Worm (Caenorhabditis elegans) whole organism, L3 larva: ENCODE measurements around the gene F14H8.8.

ENCODE experiments used
- R02D3.7 ChIP-seq: fragments of 150-350 bp; optimal IDR thresholded peaks from 2 replicates; lab custom pipeline; 2014; ENCODE audit warnings: missing biosample characterization, missing genetic modification characterization
- aly-2 ChIP-seq: fragments of 150-350 bp; optimal IDR thresholded peaks from 2 replicates; lab custom pipeline; 2014; ENCODE audit warnings: missing biosample characterization, missing genetic modification characterization
- ama-1 ChIP-seq: fragments of 150-350 bp; optimal IDR thresholded peaks from 2 replicates; lab custom pipeline; 2018
- ceh-16 ChIP-seq: sonication (generic microtip); optimal IDR thresholded peaks from 2 replicates; lab custom pipeline; 2017; ENCODE audit warnings: missing biosample characterization, missing genetic modification characterization
- ceh-28 ChIP-seq: fragments of 150-350 bp; optimal IDR thresholded peaks from 2 replicates; lab custom pipeline; 2014; ENCODE audit warnings: missing biosample characterization, missing genetic modification reagents, missing genetic modification characterization
- ceh-82 ChIP-seq: fragments of 150-350 bp; optimal IDR thresholded peaks from 2 replicates; lab custom pipeline; 2014; ENCODE audit warnings: missing biosample characterization, missing genetic modification characterization
- ceh-9 ChIP-seq: sonication (generic microtip); optimal IDR thresholded peaks from 2 replicates; lab custom pipeline; 2018; ENCODE audit warnings: missing biosample characterization, missing genetic modification characterization
- daf-12 ChIP-seq: fragments of 150-350 bp; optimal IDR thresholded peaks from 2 replicates; lab custom pipeline; 2014; ENCODE audit warnings: missing biosample characterization, missing genetic modification reagents, missing genetic modification characterization
- egl-27 ChIP-seq: sonication (generic microtip); optimal IDR thresholded peaks from 4 replicates; lab custom pipeline; 2017; ENCODE audit warnings: missing biosample characterization, missing genetic modification reagents, missing genetic modification characterization
- egl-5 ChIP-seq: fragments of 150-350 bp; optimal IDR thresholded peaks from 2 replicates; lab custom pipeline; 2017; ENCODE audit warnings: missing biosample characterization, missing genetic modification reagents, missing genetic modification characterization, inconsistent platforms
- elt-1 ChIP-seq: fragments of 150-350 bp; optimal IDR thresholded peaks from 2 replicates; lab custom pipeline; 2014; ENCODE audit warnings: missing biosample characterization, missing genetic modification characterization
- elt-2 ChIP-seq: sonication (generic microtip); optimal IDR thresholded peaks from 2 replicates; lab custom pipeline; 2016; ENCODE audit warnings: missing genetic modification reagents, mild to moderate bottlenecking, missing genetic modification characterization, missing compliant biosample characterization
- eor-1 ChIP-seq, 2 experiments: fragments of 150-350 bp; optimal IDR thresholded peaks; 2 replicates each; lab custom pipeline; 2014 to 2018; ENCODE audit warnings: missing biosample characterization in 2 of 2, missing genetic modification characterization in 2 of 2
- fkh-10 ChIP-seq: sonication (generic microtip); optimal IDR thresholded peaks from 2 replicates; lab custom pipeline; 2017; ENCODE audit warnings: missing biosample characterization, missing genetic modification reagents, missing genetic modification characterization
- fos-1 ChIP-seq: fragments of 150-350 bp; optimal IDR thresholded peaks from 2 replicates; lab custom pipeline; 2014; ENCODE audit warnings: missing biosample characterization, missing genetic modification characterization
- hmg-11 ChIP-seq: sonication (generic microtip); optimal IDR thresholded peaks from 2 replicates; lab custom pipeline; 2016; ENCODE audit warnings: missing genetic modification characterization, missing compliant biosample characterization
- jun-1 ChIP-seq: fragments of 150-350 bp; optimal IDR thresholded peaks from 2 replicates; lab custom pipeline; 2014; ENCODE audit warnings: missing biosample characterization, missing genetic modification reagents, missing genetic modification characterization
- lin-15B ChIP-seq: fragments of 150-350 bp; optimal IDR thresholded peaks from 2 replicates; lab custom pipeline; 2014; ENCODE audit warnings: missing biosample characterization, missing genetic modification characterization
- lin-39 ChIP-seq: fragments of 150-350 bp; optimal IDR thresholded peaks from 2 replicates; lab custom pipeline; 2018; ENCODE audit warnings: missing biosample characterization, missing genetic modification reagents, missing genetic modification characterization
- mdl-1 ChIP-seq: fragments of 150-350 bp; optimal IDR thresholded peaks from 2 replicates; lab custom pipeline; 2014; ENCODE audit warnings: missing biosample characterization, missing genetic modification characterization
- nfya-1 ChIP-seq: sonication (generic microtip); optimal IDR thresholded peaks from 2 replicates; lab custom pipeline; 2017; ENCODE audit warnings: missing genetic modification characterization, mild to moderate bottlenecking, missing compliant biosample characterization, antibody characterized with exemption, moderate library complexity; ENCODE audit not compliant: insufficient read depth
- nhr-11 ChIP-seq: fragments of 150-350 bp; optimal IDR thresholded peaks from 2 replicates; lab custom pipeline; 2014; ENCODE audit warnings: missing biosample characterization, missing genetic modification characterization
- nhr-12 ChIP-seq: fragments of 150-350 bp; optimal IDR thresholded peaks from 2 replicates; lab custom pipeline; 2014; ENCODE audit warnings: missing biosample characterization, missing genetic modification characterization
- nhr-237 ChIP-seq: fragments of 150-350 bp; optimal IDR thresholded peaks from 2 replicates; lab custom pipeline; 2014; ENCODE audit warnings: missing biosample characterization, missing genetic modification characterization
- nhr-25 ChIP-seq: sonication (generic microtip); optimal IDR thresholded peaks from 2 replicates; lab custom pipeline; 2017; ENCODE audit warnings: missing biosample characterization, missing genetic modification characterization
- nhr-28 ChIP-seq: fragments of 150-350 bp; optimal IDR thresholded peaks from 2 replicates; lab custom pipeline; 2014; ENCODE audit warnings: missing biosample characterization, missing genetic modification characterization
- nhr-67 ChIP-seq: fragments of 150-350 bp; optimal IDR thresholded peaks from 2 replicates; lab custom pipeline; 2014; ENCODE audit warnings: missing biosample characterization, missing genetic modification characterization
- nhr-76 ChIP-seq: fragments of 150-350 bp; sonication (generic microtip); optimal IDR thresholded peaks from 5 replicates; lab custom pipeline; 2014; ENCODE audit warnings: missing biosample characterization, missing genetic modification characterization
- pha-4 ChIP-seq: fragments of 150-350 bp; optimal IDR thresholded peaks from 2 replicates; lab custom pipeline; 2014; ENCODE audit warnings: missing biosample characterization, missing genetic modification reagents, missing genetic modification characterization
- sea-2 ChIP-seq: fragments of 150-350 bp; sonication (generic microtip); optimal IDR thresholded peaks from 4 replicates; lab custom pipeline; 2014; ENCODE audit warnings: missing biosample characterization, missing genetic modification reagents, missing genetic modification characterization
- skn-1 ChIP-seq: fragments of 150-350 bp; optimal IDR thresholded peaks from 2 replicates; lab custom pipeline; 2014; ENCODE audit warnings: missing biosample characterization, missing genetic modification characterization
- snpc-4 ChIP-seq: fragments of 150-350 bp; optimal IDR thresholded peaks from 2 replicates; lab custom pipeline; 2014; ENCODE audit warnings: missing biosample characterization, missing genetic modification characterization
- tbx-2 ChIP-seq: sonication (generic microtip); optimal IDR thresholded peaks from 2 replicates; lab custom pipeline; 2016; ENCODE audit warnings: mild to moderate bottlenecking, missing genetic modification characterization, missing compliant biosample characterization
- unc-39 ChIP-seq: sonication (generic microtip); optimal IDR thresholded peaks from 4 replicates; lab custom pipeline; 2017; ENCODE audit warnings: missing biosample characterization, missing genetic modification characterization
- unc-62 ChIP-seq: fragments of 150-350 bp; sonication (generic microtip); optimal IDR thresholded peaks from 4 replicates; lab custom pipeline; 2014; ENCODE audit warnings: missing biosample characterization, missing genetic modification reagents, missing genetic modification characterization
- zag-1 ChIP-seq: fragments of 150-350 bp; optimal IDR thresholded peaks from 2 replicates; lab custom pipeline; 2014; ENCODE audit warnings: missing biosample characterization, missing genetic modification characterization
- ztf-11 ChIP-seq: fragments of 150-350 bp; optimal IDR thresholded peaks from 2 replicates; lab custom pipeline; 2014; ENCODE audit warnings: missing biosample characterization, missing genetic modification characterization
- ztf-4 ChIP-seq: fragments of 150-350 bp; optimal IDR thresholded peaks from 2 replicates; lab custom pipeline; 2014; ENCODE audit warnings: missing biosample characterization, missing genetic modification characterization

Gene F14H8.8

DNA sequence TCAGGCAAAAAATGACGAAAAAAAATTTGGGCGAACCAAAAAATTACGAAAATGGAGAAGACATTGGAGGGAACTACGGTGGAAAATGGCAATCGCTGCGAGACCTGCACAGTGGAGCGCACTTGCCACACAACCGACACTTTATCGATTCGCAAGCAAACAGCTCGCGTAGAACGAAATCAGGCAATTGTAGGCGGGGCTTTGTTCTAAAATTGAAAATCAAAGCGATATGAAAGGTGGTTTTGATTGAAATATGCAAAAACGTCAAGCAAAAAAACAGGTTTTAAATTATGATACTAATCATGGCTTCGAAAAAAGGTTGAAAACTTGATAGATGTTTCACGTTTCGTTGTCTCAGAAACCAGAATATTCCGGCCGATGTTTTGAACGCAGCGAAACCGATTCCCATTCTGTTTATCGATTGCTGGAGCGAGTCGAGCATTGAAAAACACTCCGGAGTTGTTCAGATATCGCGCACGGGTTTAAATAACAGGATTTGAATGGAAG is 27.0 kb upstream of the F14H8.8 start, which contains the start of the genes fib-1 and mut-15 (continued):
- TF ChIP-seq ceh-16 (tag; lab: Kevin White, UChicago) (no peak), nhr-12 (tag; lab: Kevin White, UChicago) (no peak), unc-62 (GFP tag; lab: Kevin White, UChicago) (peak; percentile 59), elt-2 (tag; lab: Kevin White, UChicago) (peak; percentile 72), daf-12 (tag; lab: Kevin White, UChicago) (no peak), ceh-28 (tag; lab: Kevin White, UChicago) (peak; percentile 96)

DNA sequence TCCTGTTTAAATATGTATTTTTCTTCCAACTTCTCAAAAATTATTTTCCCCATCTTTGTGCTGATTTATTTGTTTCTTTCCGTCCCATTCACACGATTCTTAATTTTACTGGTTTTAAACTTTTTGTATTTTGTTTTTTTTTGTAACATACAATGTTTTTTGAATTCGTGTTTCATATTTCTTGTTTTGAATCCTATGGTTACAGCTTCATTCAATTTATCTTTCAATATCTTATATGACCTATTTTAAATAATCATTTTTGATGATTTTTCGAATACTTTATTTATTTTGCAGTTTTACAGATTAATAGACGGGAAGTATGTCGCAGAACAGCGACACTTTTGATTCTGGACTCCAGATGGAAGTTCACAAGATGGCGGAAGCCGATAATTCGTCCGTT is 24.5 kb upstream of the F14H8.8 start, which contains the start of gene hrde-2:
Gene hrde-2 (plus strand): TSS at position 301 of the 400 bp plus-strand sequence.
- TF ChIP-seq snpc-4 (tag; lab: Kevin White, UChicago) = no peak
- TF ChIP-seq jun-1 (tag; lab: Kevin White, UChicago) = no peak
- no peak for TF ChIP-seq lin-15B (tag; lab: Kevin White, UChicago)
- no peak for TF ChIP-seq elt-1 (tag; lab: Kevin White, UChicago)
- TF ChIP-seq daf-12 (tag; lab: Kevin White, UChicago) = no peak
- TF ChIP-seq tbx-2 = no peak
- TF ChIP-seq fkh-10 (GFP tag; lab: Kevin White, UChicago) = no peak
- TF ChIP-seq nhr-28 (tag; lab: Kevin White, UChicago) = no peak
- no peak for TF ChIP-seq nhr-11 (tag; lab: Kevin White, UChicago)
- no peak for TF ChIP-seq mdl-1
- TF ChIP-seq egl-5 (tag; lab: Kevin White, UChicago) = no peak
- TF ChIP-seq elt-2 (tag; lab: Kevin White, UChicago) = no peak
- no peak for TF ChIP-seq hmg-11 (tag; lab: Kevin White, UChicago)
- no peak for TF ChIP-seq nhr-67 (tag; lab: Kevin White, UChicago)
- TF ChIP-seq ama-1 (lab: Kevin White, UChicago) = no peak
- no peak for TF ChIP-seq nhr-12 (tag; lab: Kevin White, UChicago)
- no peak for TF ChIP-seq skn-1 (tag; lab: Kevin White, UChicago)
- no peak for TF ChIP-seq nhr-237 (tag; lab: Kevin White, UChicago)
- TF ChIP-seq, all 47 proteins: peak for 0

DNA sequence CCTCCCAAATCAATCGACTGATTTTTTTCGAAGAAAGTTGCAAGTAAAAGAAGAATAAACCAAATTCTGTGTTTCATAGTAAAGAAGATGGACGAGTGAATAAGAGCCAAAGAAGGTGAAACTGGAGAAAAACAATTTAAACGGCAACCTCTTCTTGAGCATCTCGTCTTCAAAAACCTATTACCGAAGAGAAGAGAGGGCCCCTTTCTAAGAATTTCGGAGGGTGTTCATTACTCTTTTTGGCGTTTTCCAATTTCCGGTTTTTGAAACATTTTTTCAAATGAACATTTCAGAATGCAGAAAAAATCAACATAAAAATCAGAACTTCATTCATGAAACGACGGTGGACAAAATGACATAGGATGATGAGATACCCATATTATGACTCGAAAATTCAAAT is 17.7 kb upstream of the F14H8.8 start, which contains the start of gene nmr-2:
Gene nmr-2 (minus strand): TSS at position 101 of the 400 bp plus-strand sequence.
- TF ChIP-seq lin-39 = no peak
- TF ChIP-seq unc-39 (tag; lab: Kevin White, UChicago) = no peak
- no peak for TF ChIP-seq eor-1 (tag; optimal IDR thresholded peaks at IDR 0.05; lab: Kevin White, UChicago)
- no peak for TF ChIP-seq zag-1 (tag; lab: Kevin White, UChicago)
- TF ChIP-seq egl-27 = no peak
- no peak for TF ChIP-seq R02D3.7 (tag; lab: Kevin White, UChicago)
- no peak for TF ChIP-seq nhr-11 (tag; lab: Kevin White, UChicago)
- no peak for TF ChIP-seq sea-2 (GFP tag; lab: Kevin White, UChicago)
- no peak for TF ChIP-seq mdl-1
- TF ChIP-seq pha-4 (tag; lab: Kevin White, UChicago) = no peak
- TF ChIP-seq elt-1 (tag; lab: Kevin White, UChicago) = no peak
- no peak for TF ChIP-seq fos-1 (tag; lab: Kevin White, UChicago)
- no peak for TF ChIP-seq ceh-28 (tag; lab: Kevin White, UChicago)
- no peak for TF ChIP-seq nhr-25 (tag; lab: Kevin White, UChicago)
- TF ChIP-seq ztf-11 (tag; lab: Kevin White, UChicago) = no peak
- TF ChIP-seq tbx-2 = no peak
- TF ChIP-seq nhr-76 (tag; lab: Kevin White, UChicago) = no peak

DNA sequence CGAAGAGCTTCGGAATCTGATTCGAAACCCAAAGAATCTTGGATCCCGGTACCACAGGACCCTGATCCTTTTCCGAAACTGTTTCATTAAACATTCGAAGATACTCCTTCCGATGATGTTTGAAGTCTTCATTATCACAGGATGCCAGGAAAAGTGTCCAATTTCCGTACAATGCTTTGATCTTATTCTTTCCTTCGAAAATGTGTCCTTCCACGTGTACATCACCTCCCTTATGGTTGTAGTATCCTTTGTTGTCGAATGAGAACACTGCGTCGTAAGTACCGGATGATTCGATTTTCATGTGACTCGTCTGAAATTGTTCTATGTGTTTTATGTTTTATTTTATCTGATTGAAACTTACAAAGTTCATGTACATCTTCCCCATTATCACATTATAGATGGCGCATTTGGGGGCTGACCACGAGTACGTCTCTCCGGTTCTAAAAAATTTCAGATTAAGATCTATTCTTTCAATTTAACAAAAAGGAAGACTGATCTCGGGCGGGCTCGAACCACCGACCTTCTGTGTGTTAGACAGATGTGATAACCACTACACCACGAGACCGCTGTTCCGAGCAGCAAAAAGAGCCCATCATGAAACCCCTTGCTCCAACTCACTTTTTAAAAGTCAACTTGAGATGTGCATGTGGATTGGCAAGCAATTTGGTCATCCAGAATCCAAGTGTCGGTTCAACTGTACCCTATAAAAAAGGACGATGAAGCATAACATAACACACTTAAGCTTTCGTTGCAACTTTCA is 16.5 kb upstream of the F14H8.8 start:
- TF ChIP-seq nhr-237 (tag; lab: Kevin White, UChicago) (no peak), aly-2 (tag; lab: Kevin White, UChicago) (no peak), elt-2 (tag; lab: Kevin White, UChicago) (peak; percentile 30), mdl-1 (no peak), ceh-9 (tag; lab: Kevin White, UChicago) (no peak), nhr-12 (tag; lab: Kevin White, UChicago) (no peak), nfya-1 (tag; lab: Kevin White, UChicago) (peak; percentile 10), elt-1 (tag; lab: Kevin White, UChicago) (peak; percentile 49), ceh-82 (tag; lab: Kevin White, UChicago) (no peak), ama-1 (lab: Kevin White, UChicago) (peak; percentile 22), ztf-4 (no peak)
